Worm (Caenorhabditis elegans): Measurements from ENCODE around the gene kin-15.

DNA sequence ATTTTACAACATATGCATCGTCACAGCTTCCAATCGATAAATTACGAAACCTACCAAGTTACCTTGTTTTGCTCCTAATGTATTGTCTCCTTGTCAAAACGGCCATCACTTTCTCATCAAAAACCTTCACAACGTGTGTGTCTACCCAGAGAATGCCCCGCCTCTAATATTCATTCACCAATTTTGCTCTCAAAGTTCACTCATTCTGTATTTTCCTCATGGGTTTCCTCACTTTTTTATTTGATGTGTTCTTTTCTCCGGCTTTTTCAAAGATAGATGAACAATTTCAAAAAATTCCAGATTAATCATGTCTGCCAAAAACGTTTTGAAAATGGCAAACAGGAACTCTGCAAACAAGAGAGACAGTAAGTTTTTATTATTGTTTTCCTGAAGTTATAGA is 48.3 kb downstream of the kin-15 start, which contains the start of gene C06C3.7:
- TF ChIP-seq cog-1 (tag; optimal IDR thresholded peaks at IDR 0.05) (no peak), ztf-29 (GFP tag; IDR thresholded peaks at IDR 0.05) (no peak)
